Fruit fly (Drosophila melanogaster) whole organism, prepupa: ENCODE results near the gene Cyp318a1.

Experiments
- CG10631 ChIP-seq: fragments of 200-800 bp; sonication (Bioruptor generic); optimal IDR thresholded peaks from 2 replicates; lab custom pipeline; 2016; ENCODE audit warnings: missing biosample characterization, missing genetic modification characterization
- CG11294 ChIP-seq: fragments of 200-800 bp; sonication (Bioruptor generic); IDR thresholded peaks from 2 replicates; pipeline ENCODE4 v1.3.6; 2022; ENCODE audit warnings: missing biosample characterization, missing genetic modification characterization
- CG11762 ChIP-seq: fragments of 200-800 bp; sonication (Bioruptor generic); optimal IDR thresholded peaks from 3 replicates; lab custom pipeline; 2016; ENCODE audit warnings: missing biosample characterization, missing genetic modification characterization; ENCODE audit not compliant: insufficient read depth
- CG11902 ChIP-seq: fragments of 200-800 bp; sonication (Bioruptor generic); optimal IDR thresholded peaks from 3 replicates; lab custom pipeline; 2016; ENCODE audit warnings: missing biosample characterization, missing genetic modification characterization
- CG15336 ChIP-seq: fragments of 200-800 bp; sonication (Bioruptor generic); IDR thresholded peaks from 2 replicates; pipeline ENCODE4 v1.3.6; 2022; ENCODE audit warnings: missing biosample characterization, missing genetic modification characterization
- CG1621 ChIP-seq: fragments of 200-800 bp; sonication (Bioruptor generic); optimal IDR thresholded peaks from 3 replicates; lab custom pipeline; 2018; ENCODE audit warnings: missing biosample characterization, mild to moderate bottlenecking, missing genetic modification characterization
- CG16779 ChIP-seq: fragments of 200-800 bp; sonication (Bioruptor generic); optimal IDR thresholded peaks from 3 replicates; lab custom pipeline; 2017; ENCODE audit warnings: missing biosample characterization, mild to moderate bottlenecking, missing genetic modification characterization
- CG3032 ChIP-seq: fragments of 200-800 bp; optimal IDR thresholded peaks from 2 replicates; lab custom pipeline; 2019; ENCODE audit warnings: missing biosample characterization, mild to moderate bottlenecking, missing genetic modification characterization, moderate library complexity
- CG32006 ChIP-seq: fragments of 200-800 bp; sonication (Bioruptor generic); optimal IDR thresholded peaks from 3 replicates; lab custom pipeline; 2017; ENCODE audit warnings: missing biosample characterization, mild to moderate bottlenecking, missing genetic modification characterization
- CG34406 ChIP-seq: fragments of 200-800 bp; sonication (Bioruptor generic); optimal IDR thresholded peaks from 3 replicates; lab custom pipeline; 2016; ENCODE audit warnings: missing biosample characterization, missing genetic modification characterization
- CG3919 ChIP-seq: fragments of 200-800 bp; sonication (Bioruptor generic); optimal IDR thresholded peaks from 3 replicates; lab custom pipeline; 2016; ENCODE audit warnings: missing biosample characterization, missing genetic modification characterization
- CG6163 ChIP-seq: fragments of 200-800 bp; sonication (Bioruptor generic); IDR thresholded peaks from 3 replicates; pipeline ENCODE4 v1.3.6; 2022; ENCODE audit warnings: missing biosample characterization, missing genetic modification characterization
- CG6792 ChIP-seq: fragments of 200-800 bp; sonication (Bioruptor generic); optimal IDR thresholded peaks from 3 replicates; lab custom pipeline; 2016; ENCODE audit warnings: missing biosample characterization, missing genetic modification characterization
- CG6854 ChIP-seq: fragments of 200-800 bp; sonication (Bioruptor generic); optimal IDR thresholded peaks from 2 replicates; lab custom pipeline; 2017; ENCODE audit warnings: missing biosample characterization, mild to moderate bottlenecking, missing genetic modification characterization
- CG7368 ChIP-seq: fragments of 200-800 bp; sonication (Bioruptor generic); optimal IDR thresholded peaks from 3 replicates; lab custom pipeline; 2016; ENCODE audit warnings: missing biosample characterization, missing genetic modification characterization
- CG8119 ChIP-seq: fragments of 200-800 bp; sonication (Bioruptor generic); IDR thresholded peaks from 3 replicates; pipeline ENCODE4 v1.3.6; 2022; ENCODE audit warnings: missing biosample characterization, missing genetic modification characterization
- CG8319 ChIP-seq: fragments of 200-800 bp; sonication (Bioruptor generic); optimal IDR thresholded peaks from 3 replicates; lab custom pipeline; 2016; ENCODE audit warnings: missing biosample characterization, missing genetic modification characterization
- CG8632 ChIP-seq: fragments of 200-800 bp; sonication (Bioruptor generic); optimal IDR thresholded peaks from 3 replicates; lab custom pipeline; 2016; ENCODE audit warnings: missing biosample characterization, missing genetic modification characterization
- Eip75B ChIP-seq: fragments of 200-800 bp; sonication (Bioruptor generic); optimal IDR thresholded peaks from 3 replicates; lab custom pipeline; 2016; ENCODE audit warnings: missing biosample characterization, missing genetic modification characterization
- Eip78C ChIP-seq: fragments of 200-800 bp; sonication (Bioruptor generic); peaks from one replicate; lab custom pipeline; 2016; ENCODE audit warnings: missing biosample characterization, missing genetic modification characterization
- Ets21C ChIP-seq: fragments of 200-800 bp; sonication (Bioruptor generic); optimal IDR thresholded peaks from 3 replicates; lab custom pipeline; 2016; ENCODE audit warnings: missing biosample characterization, missing genetic modification characterization
- Gug ChIP-seq: fragments of 200-800 bp; sonication (Bioruptor generic); IDR thresholded peaks from 2 replicates; pipeline ENCODE4 v1.3.6; 2022; ENCODE audit warnings: missing biosample characterization, missing genetic modification characterization
- Hr38 ChIP-seq: sonication (Bioruptor generic); optimal IDR thresholded peaks from 2 replicates; lab custom pipeline; 2016; ENCODE audit warnings: missing biosample characterization, missing genetic modification characterization
- Hr39 ChIP-seq: fragments of 200-800 bp; sonication (Bioruptor generic); optimal IDR thresholded peaks from 2 replicates; lab custom pipeline; 2016; ENCODE audit warnings: missing biosample characterization, missing genetic modification characterization
- Hr4 ChIP-seq: fragments of 200-800 bp; sonication (Bioruptor generic); optimal IDR thresholded peaks from 3 replicates; lab custom pipeline; 2016; ENCODE audit warnings: missing biosample characterization, missing genetic modification characterization
- Lpt ChIP-seq: fragments of 200-800 bp; sonication (Bioruptor generic); optimal IDR thresholded peaks from 3 replicates; lab custom pipeline; 2016; ENCODE audit warnings: missing biosample characterization, missing genetic modification characterization
- Met ChIP-seq: fragments of 200-800 bp; sonication (Bioruptor generic); optimal IDR thresholded peaks from 3 replicates; lab custom pipeline; 2016; ENCODE audit warnings: missing biosample characterization, missing genetic modification characterization
- Smox ChIP-seq: fragments of 200-800 bp; sonication (Bioruptor generic); optimal IDR thresholded peaks from 3 replicates; lab custom pipeline; 2016; ENCODE audit warnings: missing biosample characterization, missing genetic modification characterization
- Sox15 ChIP-seq: fragments of 200-800 bp; sonication (Bioruptor generic); optimal IDR thresholded peaks from 3 replicates; lab custom pipeline; 2016; ENCODE audit warnings: missing biosample characterization, missing genetic modification characterization
- achi ChIP-seq: fragments of 200-800 bp; sonication (Bioruptor generic); optimal IDR thresholded peaks from 3 replicates; lab custom pipeline; 2016; ENCODE audit warnings: missing biosample characterization, missing genetic modification characterization
- acj6 ChIP-seq: fragments of 200-800 bp; sonication (Bioruptor generic); optimal IDR thresholded peaks from 3 replicates; lab custom pipeline; 2016; ENCODE audit warnings: missing biosample characterization, missing genetic modification characterization
- cyc ChIP-seq: fragments of 200-800 bp; sonication (Bioruptor generic); optimal IDR thresholded peaks from 3 replicates; lab custom pipeline; 2016; ENCODE audit warnings: missing biosample characterization, missing genetic modification characterization
- dac ChIP-seq: fragments of 200-800 bp; sonication (Bioruptor generic); optimal IDR thresholded peaks from 2 replicates; lab custom pipeline; 2017; ENCODE audit warnings: missing biosample characterization, mild to moderate bottlenecking, missing genetic modification characterization
- dsx ChIP-seq: fragments of 200-800 bp; optimal IDR thresholded peaks from 3 replicates; lab custom pipeline; 2019; ENCODE audit warnings: missing biosample characterization, mild to moderate bottlenecking, missing genetic modification characterization, moderate library complexity; ENCODE audit not compliant: poor library complexity, severe bottlenecking
- eg ChIP-seq: fragments of 200-800 bp; sonication (Bioruptor generic); IDR thresholded peaks from 3 replicates; pipeline ENCODE4 v1.3.6; 2022; ENCODE audit warnings: missing biosample characterization, missing genetic modification characterization
- esn ChIP-seq: fragments of 200-800 bp; sonication (Bioruptor generic); optimal IDR thresholded peaks from 2 replicates; lab custom pipeline; 2016; ENCODE audit warnings: missing biosample characterization, mild to moderate bottlenecking, missing genetic modification characterization, moderate library complexity
- fd59A ChIP-seq: fragments of 200-800 bp; sonication (Bioruptor generic); optimal IDR thresholded peaks from 2 replicates; lab custom pipeline; 2017; ENCODE audit warnings: missing biosample characterization, mild to moderate bottlenecking, missing genetic modification characterization, missing genetic modification reagents
- fkh ChIP-seq: fragments of 200-800 bp; sonication (Bioruptor generic); optimal IDR thresholded peaks from 3 replicates; lab custom pipeline; 2017; ENCODE audit warnings: missing biosample characterization, mild to moderate bottlenecking, missing genetic modification characterization, moderate library complexity
- net ChIP-seq: fragments of 200-800 bp; sonication (Bioruptor generic); optimal IDR thresholded peaks from 3 replicates; lab custom pipeline; 2016; ENCODE audit warnings: missing biosample characterization, missing genetic modification characterization
- pdm3 ChIP-seq: fragments of 200-800 bp; sonication (Bioruptor generic); optimal IDR thresholded peaks from 3 replicates; lab custom pipeline; 2016; ENCODE audit warnings: missing biosample characterization, missing genetic modification characterization
- salr ChIP-seq, 2 experiments: fragments of 200-800 bp; sonication (Bioruptor generic); optimal IDR thresholded peaks; 3 replicates each; lab custom pipeline; 2016 to 2018; ENCODE audit warnings: missing biosample characterization in 2 of 2, missing genetic modification characterization in 2 of 2, mild to moderate bottlenecking in 1 of 2
- spab ChIP-seq: fragments of 200-800 bp; sonication (Bioruptor generic); optimal IDR thresholded peaks from 2 replicates; lab custom pipeline; 2017; ENCODE audit warnings: missing biosample characterization, mild to moderate bottlenecking, missing genetic modification characterization, missing genetic modification reagents
- ss ChIP-seq, 2 experiments: fragments of 200-800 bp; sonication (Bioruptor generic); optimal IDR thresholded peaks; 2 replicates in 1 of 2; 3 replicates in 1 of 2; lab custom pipeline; 2017 to 2018; ENCODE audit warnings: mild to moderate bottlenecking in 2 of 2, missing biosample characterization in 2 of 2, missing genetic modification characterization in 2 of 2, moderate library complexity in 1 of 2
- svp ChIP-seq: fragments of 200-800 bp; sonication (Bioruptor generic); peaks from one replicate; lab custom pipeline; 2016; ENCODE audit warnings: missing biosample characterization, missing genetic modification characterization
- topi ChIP-seq: fragments of 200-800 bp; sonication (Bioruptor generic); optimal IDR thresholded peaks from 3 replicates; lab custom pipeline; 2016; ENCODE audit warnings: missing biosample characterization, missing genetic modification characterization
- vri ChIP-seq: fragments of 200-800 bp; sonication (Bioruptor generic); optimal IDR thresholded peaks from 3 replicates; lab custom pipeline; 2016; ENCODE audit warnings: missing biosample characterization, mild to moderate bottlenecking, missing genetic modification characterization

The Cyp318a1 gene

DNA sequence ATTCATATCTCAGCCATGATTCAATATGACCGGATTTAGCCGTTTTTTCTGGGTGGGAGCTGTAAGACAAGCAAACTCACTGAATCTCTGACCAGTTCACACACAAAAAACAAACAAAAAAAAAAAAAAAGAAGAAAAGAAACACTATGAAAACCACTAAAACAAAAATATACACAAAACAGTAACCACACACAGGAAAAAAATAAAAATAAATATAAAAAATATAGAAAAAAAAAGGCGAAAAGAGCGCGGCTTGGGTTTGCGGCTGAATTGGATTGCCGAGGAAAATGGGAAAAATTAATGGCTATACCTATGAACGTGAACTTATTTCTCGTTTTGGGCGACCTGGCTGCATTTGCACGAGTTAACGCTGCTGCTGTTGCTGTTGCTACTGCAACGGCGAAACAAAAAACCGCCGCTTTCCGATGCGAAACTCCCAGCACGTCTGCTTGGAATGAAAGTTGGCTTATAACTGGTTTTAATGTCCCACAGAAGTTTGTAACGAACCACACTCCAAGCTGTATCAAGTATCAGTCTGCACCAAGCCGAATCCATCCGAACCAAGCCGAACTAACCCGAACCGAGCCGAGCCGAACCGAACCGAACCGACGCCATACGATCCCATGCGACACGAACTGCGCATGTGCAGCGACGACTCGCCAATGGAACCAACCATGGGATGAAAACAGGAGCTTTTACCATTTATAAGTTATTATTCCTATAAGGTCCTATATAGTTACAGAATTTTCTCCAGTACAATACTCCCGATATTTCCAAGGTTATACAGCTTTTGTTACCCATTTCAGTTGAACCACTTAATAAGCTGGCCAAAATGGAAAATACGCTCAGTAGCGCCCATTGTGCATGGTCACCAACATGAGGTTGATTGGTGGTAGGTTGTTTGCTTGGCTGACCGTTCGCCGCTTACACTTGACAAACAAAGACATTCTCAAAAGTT, 28.7 kb upstream of the Cyp318a1 start, which contains the start of gene fw (continued):
- TF ChIP-seq CG7368 (GFP tag; lab: Kevin White, UChicago) (peak; percentile 66), CG34406 (GFP tag; lab: Kevin White, UChicago) (no peak), CG6163 (GFP tag; lab: Robert Waterston, UW) (peak; percentile 81), CG10631 (GFP tag; lab: Kevin White, UChicago) (peak; percentile 78), Hr4 (GFP tag; lab: Kevin White, UChicago) (peak; percentile 87), Sox15 (GFP tag; lab: Kevin White, UChicago) (no peak), cyc (GFP tag; lab: Kevin White, UChicago) (peak; percentile 73), dsx (GFP tag; lab: Kevin White, UChicago) (peak; percentile 57), CG16779 (tag; lab: Kevin White, UChicago) (no peak), Hr39 (peak; percentile 83), Lpt (GFP tag; lab: Kevin White, UChicago) (peak; percentile 49), salr (GFP tag; optimal IDR thresholded peaks at IDR 0.05; lab: Kevin White, UChicago) (peak in 1 of 2 experiments; percentile 59), CG11762 (GFP tag; lab: Kevin White, UChicago) (no peak), CG6854 (GFP tag; lab: Kevin White, UChicago) (no peak), CG15336 (GFP tag; lab: Robert Waterston, UW) (peak; percentile 90), CG8632 (GFP tag; lab: Kevin White, UChicago) (no peak), Smox (GFP tag; lab: Kevin White, UChicago) (peak; percentile 75), net (GFP tag; lab: Kevin White, UChicago) (no peak), esn (peak; percentile 82), Eip78C (GFP tag; lab: Kevin White, UChicago) (peak; percentile 90), spab (no peak), CG1621 (tag; lab: Kevin White, UChicago) (peak; percentile 68), CG8319 (peak; percentile 62)

- TF ChIP-seq Eip78C (GFP tag; lab: Kevin White, UChicago) (peak; percentile 88), Hr38 (no peak), fkh (GFP tag; lab: Kevin White, UChicago) (no peak), dac (peak; percentile 46), Lpt (GFP tag; lab: Kevin White, UChicago) (peak; percentile 24), topi (peak; percentile 1), Ets21C (GFP tag; lab: Kevin White, UChicago) (no peak), acj6 (GFP tag; lab: Kevin White, UChicago) (peak; percentile 53), spab (peak; percentile 75), CG8319 (peak; percentile 43), CG3032 (tag; lab: Kevin White, UChicago) (peak; percentile 62), Hr39 (peak; percentile 31), CG11902 (GFP tag; lab: Kevin White, UChicago) (peak; percentile 54), CG16779 (tag; lab: Kevin White, UChicago) (peak; percentile 52), CG6792 (GFP tag; lab: Kevin White, UChicago) (peak; percentile 70), eg (peak; percentile 55; the same call in 2 of the 3 replicates), fd59A (GFP tag; lab: Kevin White, UChicago) (peak; percentile 73), CG11294 (GFP tag; lab: Robert Waterston, UW) (peak; percentile 49; the same call in 1 of the 2 replicates), Met (GFP tag; lab: Kevin White, UChicago) (peak; percentile 27), CG3919 (GFP tag; lab: Kevin White, UChicago) (peak; percentile 56), Gug (GFP tag; lab: Robert Waterston, UW) (peak; percentile 38; the same call in 1 of the 2 replicates), ss (GFP tag; optimal IDR thresholded peaks at IDR 0.05; lab: Kevin White, UChicago) (peak; percentile 55 to 56), net (GFP tag; lab: Kevin White, UChicago) (peak; percentile 75), pdm3 (GFP tag; lab: Kevin White, UChicago) (no peak), achi (peak; percentile 53), CG10631 (GFP tag; lab: Kevin White, UChicago) (peak; percentile 69), Eip75B (GFP tag; lab: Kevin White, UChicago) (no peak), CG6854 (GFP tag; lab: Kevin White, UChicago) (peak; percentile 27), Smox (GFP tag; lab: Kevin White, UChicago) (peak; percentile 41), CG8119 (no peak; the same call in 1 of the 3 replicates), vri (GFP tag; lab: Kevin White, UChicago) (no peak), CG15336 (GFP tag; lab: Robert Waterston, UW) (peak; percentile 6; the same call in 1 of the 2 replicates), svp (GFP tag; lab: Kevin White, UChicago) (peak; percentile 79), Sox15 (GFP tag; lab: Kevin White, UChicago) (peak; percentile 76), CG6163 (GFP tag; lab: Robert Waterston, UW) (peak; percentile 67; the same call in 2 of the 3 replicates), CG32006 (GFP tag; lab: Kevin White, UChicago) (peak; percentile 90)
These were observed 28.1 kb upstream of the Cyp318a1 start for dm6 chrX:12004395-12004768.
